Worm (Caenorhabditis elegans) whole organism, L3 larva: ENCODE data around the gene ZK418.11.

Experiments
- R02D3.7 ChIP-seq: fragments of 150-350 bp; optimal IDR thresholded peaks from 2 replicates; lab custom pipeline; 2014; ENCODE audit warnings: missing biosample characterization, missing genetic modification characterization
- ZK546.5 ChIP-seq: sonication (generic microtip); optimal IDR thresholded peaks from 2 replicates; lab custom pipeline; 2017; ENCODE audit warnings: missing biosample characterization, missing genetic modification characterization
- ama-1 ChIP-seq: fragments of 150-350 bp; optimal IDR thresholded peaks from 2 replicates; lab custom pipeline; 2018
- ceh-16 ChIP-seq: sonication (generic microtip); optimal IDR thresholded peaks from 2 replicates; lab custom pipeline; 2017; ENCODE audit warnings: missing biosample characterization, missing genetic modification characterization
- ceh-28 ChIP-seq: fragments of 150-350 bp; optimal IDR thresholded peaks from 2 replicates; lab custom pipeline; 2014; ENCODE audit warnings: missing biosample characterization, missing genetic modification reagents, missing genetic modification characterization
- ceh-82 ChIP-seq: fragments of 150-350 bp; optimal IDR thresholded peaks from 2 replicates; lab custom pipeline; 2014; ENCODE audit warnings: missing biosample characterization, missing genetic modification characterization
- ceh-9 ChIP-seq: sonication (generic microtip); optimal IDR thresholded peaks from 2 replicates; lab custom pipeline; 2018; ENCODE audit warnings: missing biosample characterization, missing genetic modification characterization
- daf-12 ChIP-seq: fragments of 150-350 bp; optimal IDR thresholded peaks from 2 replicates; lab custom pipeline; 2014; ENCODE audit warnings: missing biosample characterization, missing genetic modification reagents, missing genetic modification characterization
- egl-27 ChIP-seq: sonication (generic microtip); optimal IDR thresholded peaks from 4 replicates; lab custom pipeline; 2017; ENCODE audit warnings: missing biosample characterization, missing genetic modification reagents, missing genetic modification characterization
- egl-5 ChIP-seq: fragments of 150-350 bp; optimal IDR thresholded peaks from 2 replicates; lab custom pipeline; 2017; ENCODE audit warnings: missing biosample characterization, missing genetic modification reagents, missing genetic modification characterization, inconsistent platforms
- elt-1 ChIP-seq: fragments of 150-350 bp; optimal IDR thresholded peaks from 2 replicates; lab custom pipeline; 2014; ENCODE audit warnings: missing biosample characterization, missing genetic modification characterization
- elt-2 ChIP-seq: sonication (generic microtip); optimal IDR thresholded peaks from 2 replicates; lab custom pipeline; 2016; ENCODE audit warnings: missing genetic modification reagents, mild to moderate bottlenecking, missing genetic modification characterization, missing compliant biosample characterization
- elt-3 ChIP-seq, 3 experiments: fragments of 150-350 bp in 1 of 3; sonication (generic microtip) in 2 of 3; optimal IDR thresholded peaks; 2 replicates in 2 of 3; 4 replicates in 1 of 3; lab custom pipeline; 2014 to 2017; ENCODE audit warnings: missing biosample characterization in 3 of 3, missing genetic modification characterization in 3 of 3
- eor-1 ChIP-seq, 2 experiments: fragments of 150-350 bp; optimal IDR thresholded peaks; 2 replicates each; lab custom pipeline; 2014 to 2018; ENCODE audit warnings: missing biosample characterization in 2 of 2, missing genetic modification characterization in 2 of 2
- fkh-10 ChIP-seq: sonication (generic microtip); optimal IDR thresholded peaks from 2 replicates; lab custom pipeline; 2017; ENCODE audit warnings: missing biosample characterization, missing genetic modification reagents, missing genetic modification characterization
- fkh-2 ChIP-seq: fragments of 150-350 bp; optimal IDR thresholded peaks from 2 replicates; lab custom pipeline; 2014; ENCODE audit warnings: missing biosample characterization, missing genetic modification reagents, missing genetic modification characterization
- fos-1 ChIP-seq: fragments of 150-350 bp; optimal IDR thresholded peaks from 2 replicates; lab custom pipeline; 2014; ENCODE audit warnings: missing biosample characterization, missing genetic modification characterization
- hmg-11 ChIP-seq: sonication (generic microtip); optimal IDR thresholded peaks from 2 replicates; lab custom pipeline; 2016; ENCODE audit warnings: missing genetic modification characterization, missing compliant biosample characterization
- jun-1 ChIP-seq: fragments of 150-350 bp; optimal IDR thresholded peaks from 2 replicates; lab custom pipeline; 2014; ENCODE audit warnings: missing biosample characterization, missing genetic modification reagents, missing genetic modification characterization
- lin-15B ChIP-seq: fragments of 150-350 bp; optimal IDR thresholded peaks from 2 replicates; lab custom pipeline; 2014; ENCODE audit warnings: missing biosample characterization, missing genetic modification characterization
- lin-39 ChIP-seq: fragments of 150-350 bp; optimal IDR thresholded peaks from 2 replicates; lab custom pipeline; 2018; ENCODE audit warnings: missing biosample characterization, missing genetic modification reagents, missing genetic modification characterization
- lsy-12 ChIP-seq: sonication (generic microtip); optimal IDR thresholded peaks from 2 replicates; lab custom pipeline; 2016; ENCODE audit warnings: mild to moderate bottlenecking, missing genetic modification characterization, missing compliant biosample characterization
- mdl-1 ChIP-seq: fragments of 150-350 bp; optimal IDR thresholded peaks from 2 replicates; lab custom pipeline; 2014; ENCODE audit warnings: missing biosample characterization, missing genetic modification characterization
- mml-1 ChIP-seq: fragments of 150-350 bp; sonication (generic microtip); optimal IDR thresholded peaks from 3 replicates; lab custom pipeline; 2014; ENCODE audit warnings: missing biosample characterization, missing genetic modification characterization
- nfya-1 ChIP-seq: sonication (generic microtip); optimal IDR thresholded peaks from 2 replicates; lab custom pipeline; 2017; ENCODE audit warnings: missing genetic modification characterization, mild to moderate bottlenecking, missing compliant biosample characterization, antibody characterized with exemption, moderate library complexity; ENCODE audit not compliant: insufficient read depth
- nhr-11 ChIP-seq: fragments of 150-350 bp; optimal IDR thresholded peaks from 2 replicates; lab custom pipeline; 2014; ENCODE audit warnings: missing biosample characterization, missing genetic modification characterization
- nhr-12 ChIP-seq: fragments of 150-350 bp; optimal IDR thresholded peaks from 2 replicates; lab custom pipeline; 2014; ENCODE audit warnings: missing biosample characterization, missing genetic modification characterization
- nhr-23 ChIP-seq: fragments of 150-350 bp; optimal IDR thresholded peaks from 2 replicates; lab custom pipeline; 2014; ENCODE audit warnings: missing biosample characterization, missing genetic modification reagents, missing genetic modification characterization
- nhr-237 ChIP-seq: fragments of 150-350 bp; optimal IDR thresholded peaks from 2 replicates; lab custom pipeline; 2014; ENCODE audit warnings: missing biosample characterization, missing genetic modification characterization
- nhr-25 ChIP-seq: sonication (generic microtip); optimal IDR thresholded peaks from 2 replicates; lab custom pipeline; 2017; ENCODE audit warnings: missing biosample characterization, missing genetic modification characterization
- nhr-28 ChIP-seq: fragments of 150-350 bp; optimal IDR thresholded peaks from 2 replicates; lab custom pipeline; 2014; ENCODE audit warnings: missing biosample characterization, missing genetic modification characterization
- nhr-43 ChIP-seq: sonication (generic microtip); optimal IDR thresholded peaks from 2 replicates; lab custom pipeline; 2016; ENCODE audit warnings: mild to moderate bottlenecking, missing genetic modification characterization, missing compliant biosample characterization; ENCODE audit not compliant: poor library complexity, severe bottlenecking
- nhr-67 ChIP-seq: fragments of 150-350 bp; optimal IDR thresholded peaks from 2 replicates; lab custom pipeline; 2014; ENCODE audit warnings: missing biosample characterization, missing genetic modification characterization
- nhr-76 ChIP-seq: fragments of 150-350 bp; sonication (generic microtip); optimal IDR thresholded peaks from 5 replicates; lab custom pipeline; 2014; ENCODE audit warnings: missing biosample characterization, missing genetic modification characterization
- nhr-77 ChIP-seq: fragments of 150-350 bp; optimal IDR thresholded peaks from 2 replicates; lab custom pipeline; 2014; ENCODE audit warnings: missing biosample characterization, missing genetic modification characterization
- pha-4 ChIP-seq: fragments of 150-350 bp; optimal IDR thresholded peaks from 2 replicates; lab custom pipeline; 2014; ENCODE audit warnings: missing biosample characterization, missing genetic modification reagents, missing genetic modification characterization
- pqm-1 ChIP-seq: fragments of 150-350 bp; optimal IDR thresholded peaks from 2 replicates; lab custom pipeline; 2017; ENCODE audit warnings: missing biosample characterization, missing genetic modification characterization, inconsistent platforms
- sea-2 ChIP-seq: fragments of 150-350 bp; sonication (generic microtip); optimal IDR thresholded peaks from 4 replicates; lab custom pipeline; 2014; ENCODE audit warnings: missing biosample characterization, missing genetic modification reagents, missing genetic modification characterization
- skn-1 ChIP-seq: fragments of 150-350 bp; optimal IDR thresholded peaks from 2 replicates; lab custom pipeline; 2014; ENCODE audit warnings: missing biosample characterization, missing genetic modification characterization
- snpc-4 ChIP-seq: fragments of 150-350 bp; optimal IDR thresholded peaks from 2 replicates; lab custom pipeline; 2014; ENCODE audit warnings: missing biosample characterization, missing genetic modification characterization
- tbx-2 ChIP-seq: sonication (generic microtip); optimal IDR thresholded peaks from 2 replicates; lab custom pipeline; 2016; ENCODE audit warnings: mild to moderate bottlenecking, missing genetic modification characterization, missing compliant biosample characterization
- unc-39 ChIP-seq: sonication (generic microtip); optimal IDR thresholded peaks from 4 replicates; lab custom pipeline; 2017; ENCODE audit warnings: missing biosample characterization, missing genetic modification characterization
- unc-62 ChIP-seq: fragments of 150-350 bp; sonication (generic microtip); optimal IDR thresholded peaks from 4 replicates; lab custom pipeline; 2014; ENCODE audit warnings: missing biosample characterization, missing genetic modification reagents, missing genetic modification characterization
- zag-1 ChIP-seq: fragments of 150-350 bp; optimal IDR thresholded peaks from 2 replicates; lab custom pipeline; 2014; ENCODE audit warnings: missing biosample characterization, missing genetic modification characterization
- ztf-11 ChIP-seq: fragments of 150-350 bp; optimal IDR thresholded peaks from 2 replicates; lab custom pipeline; 2014; ENCODE audit warnings: missing biosample characterization, missing genetic modification characterization
- ztf-4 ChIP-seq: fragments of 150-350 bp; optimal IDR thresholded peaks from 2 replicates; lab custom pipeline; 2014; ENCODE audit warnings: missing biosample characterization, missing genetic modification characterization

ZK418.11 gene

DNA sequence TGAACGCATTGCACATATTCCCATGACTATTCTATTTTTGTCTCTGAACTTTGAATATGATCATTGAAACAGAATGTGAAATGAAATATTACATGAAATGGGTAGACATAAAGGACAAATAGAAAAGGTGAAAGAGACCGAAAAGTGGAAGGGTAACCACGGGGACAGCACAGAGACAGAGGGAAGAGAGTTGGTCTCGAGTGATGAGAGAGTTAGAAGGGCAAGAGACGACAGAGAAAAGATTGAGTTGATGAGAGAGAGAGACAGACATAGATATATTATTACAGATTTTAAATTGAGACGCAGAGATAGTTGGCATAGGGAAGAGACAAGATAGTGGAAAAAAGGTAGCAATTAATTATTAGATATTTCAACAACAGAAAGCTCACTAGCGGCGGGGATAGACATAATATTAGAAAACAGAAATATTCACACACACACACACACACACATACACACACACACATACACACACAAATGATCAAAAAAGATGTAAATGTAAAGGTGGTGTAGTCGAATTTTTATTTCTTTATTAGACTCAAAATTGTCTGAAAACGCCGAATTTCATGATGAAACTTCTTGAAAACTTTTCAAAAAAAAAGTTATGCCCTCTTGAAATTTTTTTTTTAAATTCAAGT, 16.6 kb downstream of the ZK418.11 start (continued):
- TF ChIP-seq lin-39 (tag; lab: Kevin White, UChicago) (no peak), mdl-1 (tag; lab: Kevin White, UChicago) (peak; percentile 22), nhr-11 (no peak), nhr-23 (tag; lab: Kevin White, UChicago) (peak; percentile 62), elt-3 (tag; optimal IDR thresholded peaks at IDR 0.05; lab: Kevin White, UChicago) (no peak), ztf-11 (tag; lab: Kevin White, UChicago) (no peak), ama-1 (lab: Kevin White, UChicago) (no peak), elt-2 (peak; percentile 68), nhr-25 (tag; lab: Kevin White, UChicago) (peak; percentile 85), lin-15B (tag; lab: Kevin White, UChicago) (peak; percentile 25), nhr-237 (tag; lab: Kevin White, UChicago) (no peak)

DNA sequence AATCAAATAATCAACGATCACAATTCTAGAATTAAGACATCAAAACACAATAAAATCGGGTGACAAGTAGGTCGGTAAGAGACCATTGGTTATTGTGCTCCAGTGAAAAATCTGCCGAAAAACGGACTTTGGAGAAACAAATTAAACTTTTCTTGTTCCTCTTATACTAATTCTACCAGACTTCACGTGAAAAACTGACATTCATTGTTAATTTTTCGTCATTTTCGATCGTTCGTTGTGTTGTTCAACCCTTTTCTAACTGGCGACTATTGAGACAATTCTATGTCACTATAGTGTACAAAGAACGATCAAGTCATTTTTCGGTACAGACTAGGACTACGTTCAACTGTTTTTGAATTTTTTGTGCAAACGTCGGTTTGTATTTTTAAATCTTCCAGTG, 20.4 kb downstream of the ZK418.11 start:
- peak; percentile 42 for TF ChIP-seq nhr-25 (tag; lab: Kevin White, UChicago)
- TF ChIP-seq elt-2: peak; percentile 26
- peak; percentile 46 for TF ChIP-seq egl-27 (tag; lab: Kevin White, UChicago)
- no peak for TF ChIP-seq ztf-4
- TF ChIP-seq jun-1: peak; percentile 22
- peak; percentile 63 for TF ChIP-seq pqm-1 (tag; lab: Kevin White, UChicago)
- no peak for TF ChIP-seq ceh-16 (tag; lab: Kevin White, UChicago)
- peak; percentile 31 for TF ChIP-seq pha-4 (tag; lab: Kevin White, UChicago)
- peak; percentile 28 for TF ChIP-seq nhr-43 (tag; lab: Kevin White, UChicago)
- TF ChIP-seq nhr-23 (tag; lab: Kevin White, UChicago): peak; percentile 68

DNA sequence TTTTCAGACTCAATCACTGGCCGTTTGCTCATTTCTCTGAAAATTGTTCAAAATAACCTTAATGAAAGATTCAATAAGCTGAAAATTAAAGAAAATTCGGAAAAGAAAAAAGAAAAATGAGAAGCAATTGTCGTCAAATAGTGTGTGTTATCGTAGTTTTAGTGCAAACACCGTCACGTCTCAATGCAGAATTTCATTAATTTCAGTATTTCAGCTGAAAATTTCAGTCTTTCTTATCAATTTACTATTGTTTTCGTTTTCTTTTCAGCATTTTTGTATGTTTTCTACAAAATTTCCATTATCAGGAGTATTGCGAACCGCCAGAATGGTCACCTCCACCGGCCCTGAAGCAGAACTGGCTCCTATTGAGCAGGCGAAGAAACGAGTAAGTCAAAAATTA, 22.8 kb downstream of the ZK418.11 start, which contains the start of the genes B0280.9 and rpia-1:
TSS of gene B0280.9 (minus strand) at position 36 of the 400 bp plus-strand sequence.
TSS of gene rpia-1 (plus strand) at position 269 of the 400 bp plus-strand sequence.
- TF ChIP-seq pha-4 (tag; lab: Kevin White, UChicago) (peak; percentile 59), elt-2 (peak; percentile 68), nhr-11 (no peak), nfya-1 (tag; lab: Kevin White, UChicago) (peak; percentile 18), fos-1 (tag; lab: Kevin White, UChicago) (no peak), nhr-77 (no peak), fkh-2 (tag; lab: Kevin White, UChicago) (no peak), egl-5 (tag; lab: Kevin White, UChicago) (no peak), pqm-1 (tag; lab: Kevin White, UChicago) (peak; percentile 56), lsy-12 (tag; lab: Kevin White, UChicago) (no peak), nhr-12 (tag; lab: Kevin White, UChicago) (no peak), daf-12 (tag; lab: Kevin White, UChicago) (no peak), R02D3.7 (tag; lab: Kevin White, UChicago) (no peak), zag-1 (tag; lab: Kevin White, UChicago) (no peak), nhr-67 (tag; lab: Kevin White, UChicago) (no peak), ZK546.5 (tag; lab: Kevin White, UChicago) (no peak), lin-15B (tag; lab: Kevin White, UChicago) (peak; percentile 21), snpc-4 (tag; lab: Kevin White, UChicago) (no peak), jun-1 (no peak), nhr-25 (tag; lab: Kevin White, UChicago) (no peak), nhr-28 (tag; lab: Kevin White, UChicago) (no peak), hmg-11 (tag; lab: Kevin White, UChicago) (peak; percentile 23), ztf-4 (no peak), mml-1 (tag; lab: Kevin White, UChicago) (no peak), nhr-237 (tag; lab: Kevin White, UChicago) (no peak), sea-2 (no peak), ceh-82 (tag; lab: Kevin White, UChicago) (no peak), mdl-1 (tag; lab: Kevin White, UChicago) (no peak), tbx-2 (tag; lab: Kevin White, UChicago) (no peak), unc-39 (tag; lab: Kevin White, UChicago) (no peak), ama-1 (lab: Kevin White, UChicago) (no peak), nhr-76 (tag; lab: Kevin White, UChicago) (no peak), ceh-9 (no peak), egl-27 (tag; lab: Kevin White, UChicago) (no peak), nhr-43 (tag; lab: Kevin White, UChicago) (no peak), ceh-28 (tag; lab: Kevin White, UChicago) (no peak), fkh-10 (GFP tag; lab: Kevin White, UChicago) (no peak), elt-3 (tag; optimal IDR thresholded peaks at IDR 0.05; lab: Kevin White, UChicago) (no peak), lin-39 (tag; lab: Kevin White, UChicago) (no peak), unc-62 (GFP tag; lab: Kevin White, UChicago) (no peak), eor-1 (tag; optimal IDR thresholded peaks at IDR 0.05; lab: Kevin White, UChicago) (no peak), nhr-23 (tag; lab: Kevin White, UChicago) (peak; percentile 35), skn-1 (tag; lab: Kevin White, UChicago) (peak; percentile 12), ceh-16 (tag; lab: Kevin White, UChicago) (no peak), elt-1 (tag; lab: Kevin White, UChicago) (no peak)
